2 fruit fly cellular contexts compared by ENCODE assay signal in genomic region chr2L:867899-868605, dm6.
TF ChIP-seq lines count a peak whose summit lies in the region.

aru (minus strand) TSS chr2L:868354.

TF ChIP-seq in whole organism, embryonic, 481 proteins besides CTCF, POLR2A, EP300 and RAD21 (continued from another document and continues in another):
- TF ChIP-seq CG33213 (GFP tag; optimal IDR thresholded peaks at IDR 0.05; lab: Kevin White, UChicago) (peak; percentile 17), CG12769 (tag; optimal IDR thresholded peaks at IDR 0.05; lab: Kevin White, UChicago) (peak; percentile 14), Dref (GFP tag; IDR thresholded peaks at IDR 0.05; lab: Robert Waterston, UW) (0 out of 2 replicates have a peak, but pooled peaks have one; percentile 32), CG12071 (GFP tag; optimal IDR thresholded peaks at IDR 0.05; lab: Kevin White, UChicago) (peak; percentile 0), CG42726 (GFP tag; IDR thresholded peaks at IDR 0.05; lab: Robert Waterston, UW; ENCODE audit: partially characterized antibody) (no peak; the same call in 1 of the 2 replicates), Dp (GFP tag; optimal IDR thresholded peaks at IDR 0.05; lab: Kevin White, UChicago) (no peak), oc (tag; optimal IDR thresholded peaks at IDR 0.05; lab: Kevin White, UChicago) (peak; percentile 75), CHES-1-like (GFP tag; optimal IDR thresholded peaks at IDR 0.05; lab: Kevin White, UChicago) (peak; percentile 11), Fer1 (GFP tag; optimal IDR thresholded peaks at IDR 0.05; lab: Kevin White, UChicago) (peak; percentile 47), CG7372 (GFP tag; IDR thresholded peaks at IDR 0.05; lab: Robert Waterston, UW) (no peak), pum (GFP tag; optimal IDR thresholded peaks at IDR 0.05; lab: Kevin White, UChicago) (no peak), CG16863 (GFP tag; optimal IDR thresholded peaks at IDR 0.05; lab: Kevin White, UChicago) (no peak), CG1792 (GFP tag; optimal IDR thresholded peaks at IDR 0.05; lab: Kevin White, UChicago) (no peak), Deaf1 (tag; optimal IDR thresholded peaks at IDR 0.05; lab: Kevin White, UChicago) (peak; percentile 11), lbe (GFP tag; optimal IDR thresholded peaks at IDR 0.05; lab: Kevin White, UChicago) (peak; percentile 59), NC2β (GFP tag; optimal IDR thresholded peaks at IDR 0.05; lab: Kevin White, UChicago) (no peak), CG1529 (GFP tag; optimal IDR thresholded peaks at IDR 0.05; lab: Kevin White, UChicago) (no peak), CG13894 (tag; optimal IDR thresholded peaks at IDR 0.05; lab: Kevin White, UChicago) (peak; percentile 38), nom (GFP tag; optimal IDR thresholded peaks at IDR 0.05; lab: Kevin White, UChicago) (peak; percentile 64), CG14710 (tag; optimal IDR thresholded peaks at IDR 0.05; lab: Kevin White, UChicago) (peak; percentile 23), CG15269 (tag; optimal IDR thresholded peaks at IDR 0.05; lab: Kevin White, UChicago) (peak; percentile 43), bab2 (GFP tag; optimal IDR thresholded peaks at IDR 0.05; lab: Kevin White, UChicago) (no peak), fd96Cb (tag; optimal IDR thresholded peaks at IDR 0.05; lab: Kevin White, UChicago) (peak; percentile 23), cad (GFP tag; optimal IDR thresholded peaks at IDR 0.05; lab: Kevin White, UChicago) (no peak), ems (GFP tag; optimal IDR thresholded peaks at IDR 0.05; lab: Kevin White, UChicago) (no peak), MTF-1 (GFP tag; optimal IDR thresholded peaks at IDR 0.05; lab: Kevin White, UChicago; ENCODE audit: borderline replicate concordance) (peak; percentile 24), sob (GFP tag; IDR thresholded peaks at IDR 0.05; lab: Robert Waterston, UW) (peak; percentile 38; the same call in 1 of the 2 replicates), klu (GFP tag; IDR thresholded peaks at IDR 0.05; lab: Robert Waterston, UW) (no peak), CG30403 (GFP tag; optimal IDR thresholded peaks at IDR 0.05; lab: Kevin White, UChicago) (no peak), D19A (tag; optimal IDR thresholded peaks at IDR 0.05; lab: Kevin White, UChicago) (peak; percentile 29), seq (GFP tag; IDR thresholded peaks at IDR 0.05; lab: Robert Waterston, UW) (0 out of 2 replicates have a peak, but pooled peaks have one; percentile 15), chinmo (GFP tag; IDR thresholded peaks at IDR 0.05; lab: Robert Waterston, UW; ENCODE audit: partially characterized antibody) (0 out of 4 replicates have a peak, but pooled peaks have one; percentile 60), insv (GFP tag; optimal IDR thresholded peaks at IDR 0.05; lab: Kevin White, UChicago) (peak in 1 of 2 experiments; percentile 4), dati (GFP tag; IDR thresholded peaks at IDR 0.05; lab: Robert Waterston, UW) (no peak), E2f2 (GFP tag; IDR thresholded peaks at IDR 0.05; lab: Robert Waterston, UW) (peak; percentile 29; the same call in 1 of the 2 replicates), mirr (GFP tag; optimal IDR thresholded peaks at IDR 0.05; lab: Kevin White, UChicago) (no peak), CG4360 (GFP tag; IDR thresholded peaks at IDR 0.05; lab: Robert Waterston, UW) (peak; percentile 96), CG12219 (GFP tag; optimal IDR thresholded peaks at IDR 0.05; lab: Kevin White, UChicago) (peak; percentile 32), pb (GFP tag; optimal IDR thresholded peaks at IDR 0.05; lab: Kevin White, UChicago) (no peak), CG18764 (GFP tag; optimal IDR thresholded peaks at IDR 0.05; lab: Kevin White, UChicago) (no peak), CG1603 (tag; optimal IDR thresholded peaks at IDR 0.05; lab: Kevin White, UChicago) (peak; percentile 28), CG1024 (GFP tag; IDR thresholded peaks at IDR 0.05; lab: Robert Waterston, UW) (no peak; the same call in 1 of the 2 replicates), CG10654 (GFP tag; optimal IDR thresholded peaks at IDR 0.05; lab: Kevin White, UChicago) (peak; percentile 14), CG1233 (GFP tag; optimal IDR thresholded peaks at IDR 0.05; lab: Kevin White, UChicago) (no peak), Ada2b (GFP tag; IDR thresholded peaks at IDR 0.05; lab: Robert Waterston, UW) (peak; percentile 32; the same call in 1 of the 2 replicates), C15 (GFP tag; IDR thresholded peaks at IDR 0.05; lab: Robert Waterston, UW) (no peak), Sox100B (GFP tag; optimal IDR thresholded peaks at IDR 0.05; lab: Kevin White, UChicago) (peak; percentile 41), vnd (GFP tag; IDR thresholded peaks at IDR 0.05; lab: Robert Waterston, UW; ENCODE audit: partially characterized antibody) (no peak), CG3281 (GFP tag; optimal IDR thresholded peaks at IDR 0.05; lab: Kevin White, UChicago) (peak; percentile 42), CG11723 (GFP tag; optimal IDR thresholded peaks at IDR 0.05; lab: Kevin White, UChicago) (no peak), Blimp-1 (GFP tag; optimal IDR thresholded peaks at IDR 0.05; lab: Kevin White, UChicago) (peak; percentile 42), amos (GFP tag; IDR thresholded peaks at IDR 0.05; lab: Robert Waterston, UW; ENCODE audit: partially characterized antibody) (no peak), CG4854 (GFP tag; optimal IDR thresholded peaks at IDR 0.05; lab: Kevin White, UChicago) (no peak), Hr39 (optimal IDR thresholded peaks at IDR 0.05; lab: Kevin White, UChicago) (no peak), CG3995 (GFP tag; optimal IDR thresholded peaks at IDR 0.05; lab: Kevin White, UChicago) (no peak), otp (GFP tag; IDR thresholded peaks at IDR 0.05; lab: Robert Waterston, UW) (0 out of 3 replicates have a peak, but pooled peaks have one; percentile 16), CG34376 (GFP tag; optimal IDR thresholded peaks at IDR 0.05; lab: Kevin White, UChicago) (peak; percentile 37), z (GFP tag; IDR thresholded peaks at IDR 0.05; lab: Robert Waterston, UW) (peak; percentile 87), CG10979 (tag; optimal IDR thresholded peaks at IDR 0.05; lab: Kevin White, UChicago) (peak; percentile 31), sug (tag; optimal IDR thresholded peaks at IDR 0.05; lab: Kevin White, UChicago) (peak; percentile 16), Dip2 (GFP tag; IDR thresholded peaks at IDR 0.05; lab: Robert Waterston, UW) (no peak), onecut (GFP tag; IDR thresholded peaks at IDR 0.05; lab: Robert Waterston, UW) (no peak), ATbp (GFP tag; optimal IDR thresholded peaks at IDR 0.05; lab: Kevin White, UChicago) (peak; percentile 41), Xbp1 (GFP tag; optimal IDR thresholded peaks at IDR 0.05; lab: Kevin White, UChicago) (peak; percentile 12)

TF ChIP-seq in whole organism, prepupa, 60 proteins besides CTCF, POLR2A, EP300 and RAD21 (continued from another document):
- TF ChIP-seq Ets21C (GFP tag; optimal IDR thresholded peaks at IDR 0.05; lab: Kevin White, UChicago) (no peak), CG32006 (GFP tag; optimal IDR thresholded peaks at IDR 0.05; lab: Kevin White, UChicago) (peak; percentile 37), OdsH (GFP tag; optimal IDR thresholded peaks at IDR 0.05; lab: Kevin White, UChicago) (peak; percentile 16), lz (GFP tag; optimal IDR thresholded peaks at IDR 0.05; lab: Kevin White, UChicago) (peak; percentile 10), CG3032 (tag; optimal IDR thresholded peaks at IDR 0.05; lab: Kevin White, UChicago) (peak; percentile 22), acj6 (GFP tag; optimal IDR thresholded peaks at IDR 0.05; lab: Kevin White, UChicago) (peak; percentile 33), Eip78C (GFP tag; lab: Kevin White, UChicago) (peak; percentile 82)
